Worm (Caenorhabditis elegans) whole organism, early embryonic: ENCODE data around the gene Y7A9A.1.

Source experiments
- F13C5.2 ChIP-seq: sonication (generic microtip); optimal IDR thresholded peaks from 2 replicates; lab custom pipeline; 2017; ENCODE audit warnings: mild to moderate bottlenecking, missing genetic modification characterization, inconsistent platforms, missing compliant biosample characterization
- ceh-13 ChIP-seq: fragments of 200-800 bp; sonication (Bioruptor generic); optimal IDR thresholded peaks from 2 replicates; lab custom pipeline; 2018; ENCODE audit warnings: mild to moderate bottlenecking, missing genetic modification characterization, missing compliant biosample characterization
- ceh-36 ChIP-seq: sonication (generic microtip); optimal IDR thresholded peaks from 2 replicates; lab custom pipeline; 2016; ENCODE audit warnings: missing genetic modification characterization, inconsistent platforms, missing compliant biosample characterization
- pes-1 ChIP-seq: fragments of 200-800 bp; sonication (Bioruptor generic); IDR thresholded peaks from 2 replicates; pipeline ENCODE4 v1.3.6; 2022; ENCODE audit warnings: missing genetic modification reagents, missing genetic modification characterization, missing compliant biosample characterization
- tra-4 ChIP-seq: sonication (generic microtip); optimal IDR thresholded peaks from 2 replicates; lab custom pipeline; 2017; ENCODE audit warnings: missing genetic modification characterization, missing compliant biosample characterization

DNA sequence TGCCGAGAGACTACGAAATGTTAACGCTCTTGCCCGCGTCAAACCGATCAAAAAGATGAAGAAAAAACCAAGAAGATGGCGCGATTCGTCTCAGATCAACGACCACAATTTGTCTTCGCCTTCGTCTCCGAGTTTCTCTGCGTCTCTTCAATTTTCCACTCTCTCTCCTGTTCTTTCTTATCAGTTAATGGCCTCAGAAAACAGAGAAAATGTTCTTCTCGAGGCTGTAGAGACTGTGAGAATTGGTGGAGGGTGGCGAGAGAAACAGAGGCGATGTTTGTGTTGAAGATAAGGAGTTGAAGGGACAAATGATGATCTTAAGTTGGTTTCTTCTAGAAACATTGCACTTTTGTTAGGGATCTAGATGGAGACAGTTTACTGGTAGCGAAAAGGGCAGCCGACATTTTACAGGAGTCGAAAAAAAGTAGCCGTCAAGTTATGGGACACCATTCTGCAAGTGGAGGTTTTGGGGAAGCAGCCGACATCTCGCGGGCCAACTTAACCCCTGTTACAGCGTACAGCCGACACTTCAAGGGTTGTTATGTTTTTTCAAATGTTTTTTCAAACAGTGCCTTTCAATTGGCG, 15.8 kb upstream of the Y7A9A.1 start:
- TF ChIP-seq F13C5.2 (tag; lab: Kevin White, UChicago) (no peak), ceh-36 (tag; lab: Kevin White, UChicago) (no peak), pes-1 (GFP tag; lab: Robert Waterston, UW) (no peak), tra-4 (no peak), ceh-13 (GFP tag; lab: Kevin White, UChicago) (no peak)
